Worm (Caenorhabditis elegans) whole organism, late embryonic: Measurements from ENCODE around the gene B0395.3.

ENCODE experiments used
- C38D4.7 ChIP-seq: fragments of 200-800 bp; sonication (Bioruptor generic); optimal IDR thresholded peaks from 2 replicates; lab custom pipeline; 2018; ENCODE audit warnings: mild to moderate bottlenecking, missing genetic modification characterization, moderate library complexity, missing compliant biosample characterization
- K09A11.1 ChIP-seq: sonication (generic microtip); optimal IDR thresholded peaks from 2 replicates; lab custom pipeline; 2017; ENCODE audit warnings: antibody characterized with exemption, mild to moderate bottlenecking, missing genetic modification characterization, missing compliant biosample characterization; ENCODE audit not compliant: insufficient read depth
- Y22D7AL.16 ChIP-seq: sonication (generic microtip); optimal IDR thresholded peaks from 2 replicates; lab custom pipeline; 2016; ENCODE audit warnings: missing genetic modification characterization, missing compliant biosample characterization
- ahr-1 ChIP-seq: sonication (generic microtip); optimal IDR thresholded peaks from 2 replicates; lab custom pipeline; 2016; ENCODE audit warnings: missing genetic modification characterization, missing compliant biosample characterization
- ceh-14 ChIP-seq: sonication (generic microtip); optimal IDR thresholded peaks from 2 replicates; lab custom pipeline; 2016; ENCODE audit warnings: missing genotype, missing genetic modification characterization, missing compliant biosample characterization
- ceh-2 ChIP-seq: sonication (generic microtip); optimal IDR thresholded peaks from 2 replicates; lab custom pipeline; 2016; ENCODE audit warnings: missing genotype, missing genetic modification characterization, missing compliant biosample characterization
- ceh-24 ChIP-seq: sonication (generic microtip); optimal IDR thresholded peaks from 2 replicates; lab custom pipeline; 2016; ENCODE audit warnings: mild to moderate bottlenecking, missing genetic modification characterization, missing compliant biosample characterization
- ceh-45 ChIP-seq: fragments of 200-800 bp; sonication (Bioruptor generic); IDR thresholded peaks from 2 replicates; pipeline ENCODE4 v1.3.6; 2022; ENCODE audit warnings: missing genetic modification reagents, missing genetic modification characterization, missing compliant biosample characterization
- ceh-48 ChIP-seq: sonication (generic microtip); optimal IDR thresholded peaks from 2 replicates; lab custom pipeline; 2016; ENCODE audit warnings: missing genetic modification characterization, inconsistent platforms, missing compliant biosample characterization
- ceh-6 ChIP-seq: fragments of 200-800 bp; sonication (Bioruptor generic); optimal IDR thresholded peaks from 2 replicates; lab custom pipeline; 2018; ENCODE audit warnings: mild to moderate bottlenecking, missing genetic modification characterization, missing compliant biosample characterization
- ceh-9 ChIP-seq: sonication (generic microtip); optimal IDR thresholded peaks from 2 replicates; lab custom pipeline; 2016; ENCODE audit warnings: mild to moderate bottlenecking, missing genetic modification characterization, inconsistent platforms, missing compliant biosample characterization
- elt-2 ChIP-seq: sonication (generic microtip); optimal IDR thresholded peaks from 2 replicates; lab custom pipeline; 2016; ENCODE audit warnings: missing genetic modification reagents, missing genetic modification characterization, missing compliant biosample characterization
- elt-4 ChIP-seq: sonication (generic microtip); optimal IDR thresholded peaks from 2 replicates; lab custom pipeline; 2016; ENCODE audit warnings: missing genetic modification characterization, missing compliant biosample characterization
- hlh-30 ChIP-seq: sonication (generic microtip); optimal IDR thresholded peaks from 2 replicates; lab custom pipeline; 2017; ENCODE audit warnings: antibody characterized with exemption, missing genetic modification characterization, missing compliant biosample characterization; ENCODE audit not compliant: insufficient read depth
- hlh-6 ChIP-seq: sonication (generic microtip); optimal IDR thresholded peaks from 2 replicates; lab custom pipeline; 2016; ENCODE audit warnings: missing genotype, missing genetic modification characterization, missing compliant biosample characterization
- hlh-8 ChIP-seq: sonication (generic microtip); optimal IDR thresholded peaks from 2 replicates; lab custom pipeline; 2016; ENCODE audit warnings: missing genotype, missing genetic modification characterization, missing compliant biosample characterization
- lim-6 ChIP-seq: sonication (generic microtip); optimal IDR thresholded peaks from 2 replicates; lab custom pipeline; 2016; ENCODE audit warnings: missing genetic modification characterization, missing compliant biosample characterization
- madf-2 ChIP-seq: sonication (generic microtip); optimal IDR thresholded peaks from 2 replicates; lab custom pipeline; 2017; ENCODE audit warnings: missing genetic modification characterization, missing compliant biosample characterization
- nhr-232 ChIP-seq: sonication (generic microtip); optimal IDR thresholded peaks from 2 replicates; lab custom pipeline; 2016; ENCODE audit warnings: missing genetic modification characterization, missing compliant biosample characterization
- odd-2 ChIP-seq: sonication (generic microtip); optimal IDR thresholded peaks from 2 replicates; lab custom pipeline; 2017; ENCODE audit warnings: antibody characterized with exemption, mild to moderate bottlenecking, missing genetic modification characterization, missing compliant biosample characterization
- pat-9 ChIP-seq: fragments of 200-800 bp; sonication (Bioruptor generic); optimal IDR thresholded peaks from 2 replicates; lab custom pipeline; 2018; ENCODE audit warnings: mild to moderate bottlenecking, missing genetic modification characterization, moderate library complexity, missing compliant biosample characterization
- pha-2 ChIP-seq: sonication (generic microtip); optimal IDR thresholded peaks from 2 replicates; lab custom pipeline; 2017; ENCODE audit warnings: mild to moderate bottlenecking, missing genetic modification characterization, missing compliant biosample characterization
- rnt-1 ChIP-seq: sonication (generic microtip); optimal IDR thresholded peaks from 2 replicates; lab custom pipeline; 2016; ENCODE audit warnings: missing genetic modification characterization, missing compliant biosample characterization
- sox-4 ChIP-seq: sonication (generic microtip); optimal IDR thresholded peaks from 2 replicates; lab custom pipeline; 2017; ENCODE audit warnings: mild to moderate bottlenecking, missing genetic modification characterization, inconsistent platforms, missing compliant biosample characterization
- unc-3 ChIP-seq, 2 experiments: fragments of 200-800 bp in 1 of 2; sonication (Bioruptor generic) in 1 of 2; sonication (generic microtip) in 1 of 2; conservative IDR thresholded peaks in 1 of 2; optimal IDR thresholded peaks in 1 of 2; 2 replicates each; pipeline versions ENCODE4 v1.3.6 to Lab custom; 2016 to 2022; ENCODE audit warnings: missing compliant biosample characterization in 2 of 2, missing genetic modification characterization in 2 of 2, missing genetic modification reagents in 1 of 2
- zip-5 ChIP-seq: sonication (generic microtip); optimal IDR thresholded peaks from 2 replicates; lab custom pipeline; 2016; ENCODE audit warnings: missing genetic modification characterization, missing compliant biosample characterization

Gene B0395.3

DNA sequence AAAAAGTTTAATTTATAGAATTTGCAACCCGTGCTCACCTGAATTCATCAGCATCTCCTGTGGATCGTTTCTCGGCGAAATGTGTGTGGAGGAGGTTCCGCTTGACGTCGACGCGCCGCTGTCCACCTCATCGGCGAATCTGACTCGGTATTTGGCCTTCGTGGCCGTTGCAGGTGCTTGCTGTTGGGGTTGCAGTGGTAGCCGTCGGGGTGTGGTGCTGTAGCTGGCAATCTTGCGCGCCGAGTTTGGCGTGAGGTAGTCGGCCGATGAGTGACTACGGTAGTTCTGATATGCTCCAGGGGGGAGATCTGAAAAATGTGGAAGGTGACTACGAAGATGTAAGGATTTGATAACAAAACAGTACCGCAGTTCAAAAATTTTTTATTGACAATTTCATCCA is 47.3 kb downstream of the B0395.3 start:
- TF ChIP-seq hlh-30 (tag; lab: Kevin White, UChicago): no peak
- no peak for TF ChIP-seq pha-2
- TF ChIP-seq odd-2 (tag; lab: Kevin White, UChicago): no peak
- TF ChIP-seq lim-6 (tag; lab: Kevin White, UChicago): no peak
- TF ChIP-seq hlh-8 (tag; lab: Kevin White, UChicago): no peak
- no peak for TF ChIP-seq Y22D7AL.16
- TF ChIP-seq ceh-9 (tag; lab: Kevin White, UChicago): no peak
- TF ChIP-seq sox-4 (tag; lab: Kevin White, UChicago): no peak
- TF ChIP-seq ceh-6 (GFP tag; lab: Kevin White, UChicago): no peak
- TF ChIP-seq ahr-1: no peak
- TF ChIP-seq ceh-24 (tag; lab: Kevin White, UChicago): no peak
- no peak for TF ChIP-seq ceh-2 (tag; lab: Kevin White, UChicago)

ce11 chrX:15988577-15988976 is 51.5 kb downstream of the B0395.3 start:
- no peak for TF ChIP-seq ceh-45 (GFP tag; lab: Robert Waterston, UW)
- no peak for TF ChIP-seq hlh-6 (tag; lab: Kevin White, UChicago)
- TF ChIP-seq K09A11.1: no peak
- TF ChIP-seq zip-5: no peak
- TF ChIP-seq C38D4.7 (GFP tag; lab: Kevin White, UChicago): no peak
- TF ChIP-seq nhr-232: no peak
- TF ChIP-seq elt-4 (tag; lab: Kevin White, UChicago): no peak
- no peak for TF ChIP-seq ceh-2 (tag; lab: Kevin White, UChicago)
- TF ChIP-seq ceh-48 (tag; lab: Kevin White, UChicago): no peak
- no peak for TF ChIP-seq sox-4 (tag; lab: Kevin White, UChicago)
- TF ChIP-seq rnt-1 (tag; lab: Kevin White, UChicago): no peak
- TF ChIP-seq elt-2 (tag; lab: Kevin White, UChicago): no peak
- TF ChIP-seq madf-2 (tag; lab: Kevin White, UChicago): no peak
- TF ChIP-seq pat-9 (tag; lab: Kevin White, UChicago): no peak
- no peak for TF ChIP-seq unc-3 (GFP tag; conservative IDR thresholded peaks at IDR 0.05; lab: Robert Waterston, UW)
- TF ChIP-seq unc-3 (tag; optimal IDR thresholded peaks at IDR 0.05; lab: Kevin White, UChicago): no peak
- no peak for TF ChIP-seq ceh-14 (tag; lab: Kevin White, UChicago)
